Fruit fly (Drosophila melanogaster) whole organism, embryonic: ENCODE data around the gene foxo.

Experiments
- Ada2b ChIP-seq: fragments of 200-800 bp; sonication (Bioruptor generic); IDR thresholded peaks from 2 replicates; pipeline ENCODE4 v1.3.6; 2022; ENCODE audit warnings: missing biosample characterization, missing genetic modification characterization
- Asciz ChIP-seq: fragments of 200-800 bp; sonication (Bioruptor generic); optimal IDR thresholded peaks from 2 replicates; lab custom pipeline; 2017; ENCODE audit warnings: missing biosample characterization, mild to moderate bottlenecking, missing genetic modification characterization, missing genetic modification reagents
- Bteb2 ChIP-seq: fragments of 200-800 bp; sonication (Bioruptor generic); optimal IDR thresholded peaks from 2 replicates; lab custom pipeline; 2016; ENCODE audit warnings: missing biosample characterization, missing genetic modification characterization
- CG12769 ChIP-seq: fragments of 200-800 bp; sonication (Bioruptor generic); optimal IDR thresholded peaks from 2 replicates; lab custom pipeline; 2019; ENCODE audit warnings: missing biosample characterization, mild to moderate bottlenecking, missing genetic modification characterization, moderate library complexity
- CG13624 ChIP-seq: fragments of 200-800 bp; sonication (Bioruptor generic); optimal IDR thresholded peaks from 2 replicates; lab custom pipeline; 2016; ENCODE audit warnings: missing biosample characterization, missing genetic modification characterization
- CG13894 ChIP-seq: fragments of 200-800 bp; sonication (Bioruptor generic); optimal IDR thresholded peaks from 3 replicates; lab custom pipeline; 2018; ENCODE audit warnings: missing biosample characterization, mild to moderate bottlenecking, missing genetic modification characterization, moderate library complexity
- CG14965 ChIP-seq: fragments of 200-800 bp; sonication (Bioruptor generic); optimal IDR thresholded peaks from 2 replicates; lab custom pipeline; 2016; ENCODE audit warnings: missing biosample characterization, missing genetic modification characterization, borderline replicate concordance
- CG15011 ChIP-seq: fragments of 200-800 bp; sonication (Bioruptor generic); optimal IDR thresholded peaks from 3 replicates; lab custom pipeline; 2018; ENCODE audit warnings: missing biosample characterization, mild to moderate bottlenecking, missing genetic modification characterization
- CG15269 ChIP-seq: fragments of 200-800 bp; sonication (Bioruptor generic); optimal IDR thresholded peaks from 2 replicates; lab custom pipeline; 2018; ENCODE audit warnings: missing biosample characterization, mild to moderate bottlenecking, missing genetic modification characterization, moderate library complexity
- CG16815 ChIP-seq: fragments of 200-800 bp; sonication (Bioruptor generic); optimal IDR thresholded peaks from 3 replicates; lab custom pipeline; 2017; ENCODE audit warnings: missing biosample characterization, mild to moderate bottlenecking, missing genetic modification characterization
- CG4707 ChIP-seq: fragments of 200-800 bp; sonication (Bioruptor generic); optimal IDR thresholded peaks from 2 replicates; lab custom pipeline; 2018; ENCODE audit warnings: missing biosample characterization, mild to moderate bottlenecking, missing genetic modification characterization, moderate library complexity
- CG7372 ChIP-seq: fragments of 200-800 bp; sonication (Bioruptor generic); IDR thresholded peaks from 2 replicates; pipeline ENCODE4 v1.3.6; 2022; ENCODE audit warnings: missing biosample characterization, missing genetic modification characterization
- CG8089 ChIP-seq: fragments of 200-800 bp; sonication (Bioruptor generic); optimal IDR thresholded peaks from 3 replicates; lab custom pipeline; 2016; ENCODE audit warnings: missing biosample characterization, missing genetic modification characterization
- CG8281 ChIP-seq: fragments of 200-800 bp; sonication (Bioruptor generic); optimal IDR thresholded peaks from 2 replicates; lab custom pipeline; 2018; ENCODE audit warnings: missing biosample characterization, mild to moderate bottlenecking, missing genetic modification characterization, moderate library complexity
- CG8290 ChIP-seq, 3 experiments: fragments of 200-800 bp; sonication (Bioruptor generic); optimal IDR thresholded peaks; 2 replicates each; lab custom pipeline; 2016 to 2019; ENCODE audit warnings: missing biosample characterization in 3 of 3, missing genetic modification characterization in 3 of 3, mild to moderate bottlenecking in 2 of 3, moderate library complexity in 1 of 3
- CG8478 ChIP-seq: fragments of >200 bp; optimal IDR thresholded peaks from 2 replicates; lab custom pipeline; 2018
- CG8924 ChIP-seq: fragments of 200-800 bp; optimal IDR thresholded peaks from 3 replicates; lab custom pipeline; 2019; ENCODE audit warnings: missing biosample characterization, mild to moderate bottlenecking, missing genetic modification characterization, moderate library complexity
- CHES-1-like ChIP-seq: fragments of 200-800 bp; sonication (Bioruptor generic); optimal IDR thresholded peaks from 2 replicates; lab custom pipeline; 2016; ENCODE audit warnings: missing biosample characterization, missing genetic modification characterization
- CTCF ChIP-seq: fragments of 200-800 bp; sonication (Bioruptor generic); optimal IDR thresholded peaks from 2 replicates; lab custom pipeline; 2017; ENCODE audit warnings: missing biosample characterization, mild to moderate bottlenecking, missing genetic modification characterization, moderate library complexity
- Dp ChIP-seq: fragments of 200-800 bp; sonication (Bioruptor generic); optimal IDR thresholded peaks from 2 replicates; lab custom pipeline; 2018; ENCODE audit warnings: missing biosample characterization, mild to moderate bottlenecking, missing genetic modification characterization, moderate library complexity
- Elba2 ChIP-seq: fragments of 200-800 bp; sonication (Bioruptor generic); optimal IDR thresholded peaks from 3 replicates; lab custom pipeline; 2016; ENCODE audit warnings: missing biosample characterization, missing genetic modification characterization
- Jarid2 ChIP-seq: fragments of 200-800 bp; sonication (Bioruptor generic); optimal IDR thresholded peaks from 3 replicates; lab custom pipeline; 2017; ENCODE audit warnings: mild to moderate bottlenecking, missing biosample characterization, missing genetic modification reagents, missing genetic modification characterization
- Lhr ChIP-seq: fragments of 200-800 bp; sonication (Bioruptor generic); optimal IDR thresholded peaks from 3 replicates; lab custom pipeline; 2017; ENCODE audit warnings: mild to moderate bottlenecking, missing biosample characterization, missing genetic modification reagents, missing genetic modification characterization
- MBD-R2 ChIP-seq: fragments of 200-800 bp; sonication (Bioruptor generic); IDR thresholded peaks from 2 replicates; pipeline ENCODE4 v1.3.6; 2022; ENCODE audit warnings: missing biosample characterization, missing genetic modification characterization
- Med ChIP-seq: fragments of 200-800 bp; sonication (Bioruptor generic); peaks from one replicate; lab custom pipeline; 2016; ENCODE audit warnings: missing biosample characterization, missing genetic modification characterization, mild to moderate bottlenecking, inconsistent platforms, moderate library complexity
- Mrtf ChIP-seq: fragments of 200-800 bp; sonication (Bioruptor generic); IDR thresholded peaks from 3 replicates; pipeline ENCODE4 v1.3.6; 2022; ENCODE audit warnings: missing biosample characterization, missing genetic modification characterization
- NFAT ChIP-seq: fragments of 200-800 bp; sonication (Bioruptor generic); IDR thresholded peaks from 2 replicates; pipeline ENCODE4 v1.3.6; 2022; ENCODE audit warnings: missing biosample characterization, missing genetic modification characterization
- Oli ChIP-seq: fragments of 200-800 bp; sonication (Bioruptor generic); optimal IDR thresholded peaks from 2 replicates; lab custom pipeline; 2018; ENCODE audit warnings: missing biosample characterization, mild to moderate bottlenecking, missing genetic modification characterization, moderate library complexity
- Opbp ChIP-seq: fragments of 200-800 bp; sonication (Bioruptor generic); IDR thresholded peaks from 3 replicates; pipeline ENCODE4 v1.3.6; 2022; ENCODE audit warnings: missing biosample characterization, missing genetic modification characterization; ENCODE audit not compliant: partially characterized antibody
- Rfx ChIP-seq: fragments of 200-800 bp; sonication (Bioruptor generic); IDR thresholded peaks from 2 replicates; pipeline ENCODE4 v1.3.6; 2022; ENCODE audit warnings: missing biosample characterization, missing genetic modification characterization
- Vsx1 ChIP-seq: fragments of 200-800 bp; sonication (Bioruptor generic); optimal IDR thresholded peaks from 2 replicates; lab custom pipeline; 2017; ENCODE audit warnings: missing biosample characterization, mild to moderate bottlenecking, missing genetic modification characterization, missing genetic modification reagents
- al ChIP-seq: fragments of 200-800 bp; sonication (Bioruptor generic); IDR thresholded peaks from 2 replicates; pipeline ENCODE4 v1.3.6; 2022; ENCODE audit warnings: missing biosample characterization, missing genetic modification characterization
- bigmax ChIP-seq: fragments of 200-800 bp; sonication (Bioruptor generic); optimal IDR thresholded peaks from 2 replicates; lab custom pipeline; 2018; ENCODE audit warnings: missing biosample characterization, mild to moderate bottlenecking, missing genetic modification characterization
- cad ChIP-seq: fragments of >200 bp; optimal IDR thresholded peaks from 2 replicates; lab custom pipeline; 2017; ENCODE audit warnings: missing biosample characterization, missing genetic modification characterization
- chinmo ChIP-seq: fragments of 200-800 bp; sonication (Bioruptor generic); IDR thresholded peaks from 4 replicates; pipeline ENCODE4 v1.3.6; 2022; ENCODE audit warnings: missing biosample characterization, missing genetic modification characterization; ENCODE audit not compliant: partially characterized antibody
- ci ChIP-seq: fragments of 200-800 bp; sonication (Bioruptor generic); IDR thresholded peaks from 3 replicates; pipeline ENCODE4 v1.3.6; 2022; ENCODE audit warnings: missing biosample characterization, missing genetic modification characterization
- crol ChIP-seq: fragments of 200-800 bp; sonication (Bioruptor generic); IDR thresholded peaks from 2 replicates; pipeline ENCODE4 v1.3.6; 2022; ENCODE audit warnings: missing biosample characterization, missing genetic modification characterization
- cwo ChIP-seq: fragments of 200-800 bp; sonication (Bioruptor generic); optimal IDR thresholded peaks from 3 replicates; lab custom pipeline; 2017; ENCODE audit warnings: missing biosample characterization, missing genetic modification characterization, mild to moderate bottlenecking, moderate library complexity, missing genetic modification reagents
- dmrt99B ChIP-seq: fragments of 200-800 bp; sonication (Bioruptor generic); optimal IDR thresholded peaks from 2 replicates; lab custom pipeline; 2018; ENCODE audit warnings: missing biosample characterization, mild to moderate bottlenecking, missing genetic modification characterization, moderate library complexity
- exex ChIP-seq: fragments of 200-800 bp; sonication (Bioruptor generic); optimal IDR thresholded peaks from 4 replicates; lab custom pipeline; 2018; ENCODE audit warnings: missing biosample characterization, mild to moderate bottlenecking, missing genetic modification characterization, moderate library complexity
- ftz-f1 ChIP-seq: fragments of 200-800 bp; sonication (Bioruptor generic); optimal IDR thresholded peaks from 2 replicates; lab custom pipeline; 2016; ENCODE audit warnings: missing biosample characterization, missing genetic modification characterization
- insv ChIP-seq, 2 experiments: fragments of 200-800 bp; sonication (Bioruptor generic); optimal IDR thresholded peaks; 3 replicates each; lab custom pipeline; 2016 to 2018; ENCODE audit warnings: missing biosample characterization in 2 of 2, missing genetic modification characterization in 2 of 2
- pros ChIP-seq: fragments of 200-800 bp; sonication (Bioruptor generic); optimal IDR thresholded peaks from 3 replicates; lab custom pipeline; 2019; ENCODE audit warnings: missing biosample characterization, mild to moderate bottlenecking, missing genetic modification characterization, moderate library complexity
- rib ChIP-seq: fragments of 200-800 bp; sonication (Bioruptor generic); IDR thresholded peaks from 2 replicates; pipeline ENCODE4 v1.3.6; 2022; ENCODE audit warnings: missing biosample characterization, missing genetic modification characterization
- salm ChIP-seq: fragments of 200-800 bp; sonication (Bioruptor generic); optimal IDR thresholded peaks from 2 replicates; lab custom pipeline; 2018; ENCODE audit warnings: missing biosample characterization, mild to moderate bottlenecking, missing genetic modification characterization
- sd ChIP-seq: fragments of 200-800 bp; sonication (Bioruptor generic); optimal IDR thresholded peaks from 3 replicates; lab custom pipeline; 2018; ENCODE audit warnings: missing biosample characterization, mild to moderate bottlenecking, missing genetic modification characterization, moderate library complexity
- sens ChIP-seq: fragments of 200-800 bp; sonication (Bioruptor generic); peaks from one replicate; lab custom pipeline; 2016; ENCODE audit warnings: missing biosample characterization, missing genetic modification characterization
- slp2 ChIP-seq: fragments of 200-800 bp; sonication (Bioruptor generic); optimal IDR thresholded peaks from 2 replicates; lab custom pipeline; 2016; ENCODE audit warnings: missing biosample characterization, missing genetic modification characterization
- sr ChIP-seq: fragments of 200-800 bp; sonication (Bioruptor generic); IDR thresholded peaks from 3 replicates; pipeline ENCODE4 v1.3.6; 2022; ENCODE audit warnings: missing biosample characterization, missing genetic modification characterization
- unpg ChIP-seq: fragments of 200-800 bp; sonication (Bioruptor generic); optimal IDR thresholded peaks from 3 replicates; lab custom pipeline; 2018; ENCODE audit warnings: missing biosample characterization, mild to moderate bottlenecking, missing genetic modification characterization, moderate library complexity
- vvl ChIP-seq: fragments of 200-800 bp; sonication (Bioruptor generic); IDR thresholded peaks from 2 replicates; pipeline ENCODE4 v1.3.6; 2022; ENCODE audit warnings: missing biosample characterization, missing genetic modification characterization

Gene foxo

dm6 chr3R:14054103-14054502, 2.6 kb upstream of the foxo start:
- TF ChIP-seq ftz-f1 (GFP tag; lab: Kevin White, UChicago) (peak; percentile 67), Vsx1 (GFP tag; lab: Kevin White, UChicago) (no peak), CG13624 (GFP tag; lab: Kevin White, UChicago) (no peak), crol (GFP tag; lab: Robert Waterston, UW) (peak; percentile 49), exex (tag; lab: Kevin White, UChicago) (peak; percentile 14), CTCF (no peak), Med (GFP tag; lab: Kevin White, UChicago) (peak; percentile 74), salm (tag; lab: Kevin White, UChicago) (no peak), CG8089 (GFP tag; lab: Kevin White, UChicago) (no peak), rib (GFP tag; lab: Robert Waterston, UW) (peak; percentile 54; the same call in 1 of the 2 replicates), al (GFP tag; lab: Robert Waterston, UW) (no peak), Elba2 (GFP tag; lab: Kevin White, UChicago) (no peak), CG12769 (tag; lab: Kevin White, UChicago) (peak; percentile 72), Rfx (GFP tag; lab: Robert Waterston, UW) (peak; percentile 14; the same call in 1 of the 2 replicates), ci (GFP tag; lab: Robert Waterston, UW) (0 out of 3 replicates have a peak, but pooled peaks have one; percentile 15), MBD-R2 (GFP tag; lab: Robert Waterston, UW) (peak; percentile 14; the same call in 1 of the 2 replicates), cwo (GFP tag; lab: Kevin White, UChicago) (peak; percentile 33), CG8290 (GFP tag; optimal IDR thresholded peaks at IDR 0.05; lab: Kevin White, UChicago) (no peak), CG8290 (tag; optimal IDR thresholded peaks at IDR 0.05; lab: Kevin White, UChicago) (peak in 1 of 2 experiments; percentile 45), CG14965 (no peak), CG15269 (tag; lab: Kevin White, UChicago) (no peak), CG16815 (GFP tag; lab: Kevin White, UChicago) (no peak), Bteb2 (GFP tag; lab: Kevin White, UChicago) (no peak), cad (GFP tag; lab: Kevin White, UChicago) (no peak), CG7372 (GFP tag; lab: Robert Waterston, UW) (no peak), CG13894 (tag; lab: Kevin White, UChicago) (peak; percentile 96), Lhr (GFP tag; lab: Kevin White, UChicago) (no peak), pros (GFP tag; lab: Kevin White, UChicago) (no peak), CG4707 (no peak), NFAT (0 out of 2 replicates have a peak, but pooled peaks have one; percentile 25), Ada2b (GFP tag; lab: Robert Waterston, UW) (no peak), Oli (tag; lab: Kevin White, UChicago) (no peak), sd (tag; lab: Kevin White, UChicago) (no peak), Asciz (no peak), sr (GFP tag; lab: Robert Waterston, UW) (no peak), CG15011 (GFP tag; lab: Kevin White, UChicago) (peak; percentile 19), insv (GFP tag; optimal IDR thresholded peaks at IDR 0.05; lab: Kevin White, UChicago) (no peak), chinmo (GFP tag; lab: Robert Waterston, UW) (peak; percentile 80), CG8478 (no peak), Jarid2 (GFP tag; lab: Kevin White, UChicago) (no peak), CG8924 (tag; lab: Kevin White, UChicago) (no peak), CHES-1-like (no peak), dmrt99B (tag; lab: Kevin White, UChicago) (no peak), Opbp (GFP tag; lab: Robert Waterston, UW) (no peak), bigmax (GFP tag; lab: Kevin White, UChicago) (no peak), Dp (GFP tag; lab: Kevin White, UChicago) (no peak), vvl (peak; percentile 77), sens (GFP tag; lab: Kevin White, UChicago) (no peak), Mrtf (0 out of 3 replicates have a peak, but pooled peaks have one; percentile 6), CG8281 (tag; lab: Kevin White, UChicago) (peak; percentile 91), slp2 (GFP tag; lab: Kevin White, UChicago) (no peak), unpg (GFP tag; lab: Kevin White, UChicago) (no peak)
